Fruit fly (Drosophila melanogaster) whole organism, embryonic: ENCODE measurements around the gene Bap111.
A peak's percentile ranks its signal among the peaks of the same experiment; 100 is the strongest.

ENCODE experiments used
- Abd-B ChIP-seq: fragments of 200-800 bp; sonication (Bioruptor generic); optimal IDR thresholded peaks from 2 replicates; lab custom pipeline; 2018; ENCODE audit warnings: missing biosample characterization, mild to moderate bottlenecking, missing genetic modification characterization, moderate library complexity
- B-H2 ChIP-seq: fragments of 200-800 bp; sonication (Bioruptor generic); optimal IDR thresholded peaks from 2 replicates; lab custom pipeline; 2018; ENCODE audit warnings: missing biosample characterization, mild to moderate bottlenecking, missing genetic modification characterization
- CG11456 ChIP-seq: fragments of 200-800 bp; sonication (Bioruptor generic); IDR thresholded peaks from 3 replicates; pipeline ENCODE4 v1.3.6; 2022; ENCODE audit warnings: missing biosample characterization, missing genetic modification characterization
- CG11695 ChIP-seq: fragments of 200-800 bp; sonication (Bioruptor generic); IDR thresholded peaks from 3 replicates; pipeline ENCODE4 v1.3.6; 2022; ENCODE audit warnings: missing biosample characterization, missing genetic modification characterization
- CG12744 ChIP-seq: fragments of 200-800 bp; sonication (Bioruptor generic); optimal IDR thresholded peaks from 2 replicates; lab custom pipeline; 2016; ENCODE audit warnings: missing biosample characterization, missing genetic modification characterization
- CG13894 ChIP-seq: fragments of 200-800 bp; sonication (Bioruptor generic); optimal IDR thresholded peaks from 3 replicates; lab custom pipeline; 2018; ENCODE audit warnings: missing biosample characterization, mild to moderate bottlenecking, missing genetic modification characterization, moderate library complexity
- CG15601 ChIP-seq: fragments of 200-800 bp; sonication (Bioruptor generic); optimal IDR thresholded peaks from 3 replicates; lab custom pipeline; 2019; ENCODE audit warnings: missing biosample characterization, mild to moderate bottlenecking, missing genetic modification characterization, moderate library complexity
- CG17186 ChIP-seq: fragments of 200-800 bp; sonication (Bioruptor generic); optimal IDR thresholded peaks from 3 replicates; lab custom pipeline; 2017; ENCODE audit warnings: missing biosample characterization, missing genetic modification reagents, missing genetic modification characterization
- CG1832 ChIP-seq: fragments of 200-800 bp; sonication (Bioruptor generic); optimal IDR thresholded peaks from 2 replicates; lab custom pipeline; 2017; ENCODE audit warnings: missing biosample characterization, mild to moderate bottlenecking, missing genetic modification characterization, inconsistent platforms
- CG2875 ChIP-seq: fragments of 200-800 bp; sonication (Bioruptor generic); optimal IDR thresholded peaks from 2 replicates; lab custom pipeline; 2017; ENCODE audit warnings: missing biosample characterization, mild to moderate bottlenecking, missing genetic modification characterization, missing genetic modification reagents
- CG31388 ChIP-seq: fragments of 200-800 bp; sonication (Bioruptor generic); optimal IDR thresholded peaks from 2 replicates; lab custom pipeline; 2016; ENCODE audit warnings: missing biosample characterization, missing genetic modification characterization
- CG32532 ChIP-seq: fragments of 200-800 bp; sonication (Bioruptor generic); IDR thresholded peaks from 2 replicates; pipeline ENCODE4 v1.3.6; 2022; ENCODE audit warnings: missing biosample characterization, missing genetic modification characterization
- CG4854 ChIP-seq: fragments of 200-800 bp; sonication (Bioruptor generic); optimal IDR thresholded peaks from 2 replicates; lab custom pipeline; 2016; ENCODE audit warnings: missing biosample characterization, missing genetic modification characterization, inconsistent platforms
- CG8089 ChIP-seq: fragments of 200-800 bp; sonication (Bioruptor generic); optimal IDR thresholded peaks from 3 replicates; lab custom pipeline; 2016; ENCODE audit warnings: missing biosample characterization, missing genetic modification characterization
- CG8290 ChIP-seq, 3 experiments: fragments of 200-800 bp; sonication (Bioruptor generic); optimal IDR thresholded peaks; 2 replicates each; lab custom pipeline; 2016 to 2019; ENCODE audit warnings: missing biosample characterization in 3 of 3, missing genetic modification characterization in 3 of 3, mild to moderate bottlenecking in 2 of 3, moderate library complexity in 1 of 3
- CG9609 ChIP-seq: fragments of 200-800 bp; sonication (Bioruptor generic); optimal IDR thresholded peaks from 3 replicates; lab custom pipeline; 2016; ENCODE audit warnings: missing biosample characterization, missing genetic modification characterization
- E2f1 ChIP-seq: fragments of 200-800 bp; sonication (Bioruptor generic); IDR thresholded peaks from 2 replicates; pipeline ENCODE4 v1.3.6; 2022; ENCODE audit warnings: missing biosample characterization, missing genetic modification characterization
- E2f2 ChIP-seq: fragments of 200-800 bp; sonication (Bioruptor generic); IDR thresholded peaks from 2 replicates; pipeline ENCODE4 v1.3.6; 2022; ENCODE audit warnings: missing biosample characterization, missing genetic modification characterization
- Fer2 ChIP-seq: fragments of 200-800 bp; sonication (Bioruptor generic); optimal IDR thresholded peaks from 2 replicates; lab custom pipeline; 2018; ENCODE audit warnings: missing biosample characterization, mild to moderate bottlenecking, missing genetic modification characterization, moderate library complexity
- HLH4C ChIP-seq: fragments of 200-800 bp; sonication (Bioruptor generic); IDR thresholded peaks from 3 replicates; pipeline ENCODE4 v1.3.6; 2022; ENCODE audit warnings: missing biosample characterization, missing genetic modification characterization; ENCODE audit not compliant: partially characterized antibody
- HLHmδ ChIP-seq: fragments of 200-800 bp; sonication (Bioruptor generic); optimal IDR thresholded peaks from 2 replicates; lab custom pipeline; 2018; ENCODE audit warnings: missing biosample characterization, mild to moderate bottlenecking, missing genetic modification characterization, moderate library complexity
- Hr78 ChIP-seq, 2 experiments: fragments of 200-800 bp in 1 of 2; fragments of >200 bp in 1 of 2; sonication (Bioruptor generic) in 1 of 2; optimal IDR thresholded peaks; 2 replicates each; lab custom pipeline; 2017 to 2019; ENCODE audit warnings: missing biosample characterization in 2 of 2, missing genetic modification characterization in 2 of 2, mild to moderate bottlenecking in 1 of 2, moderate library complexity in 1 of 2
- MBD-R2 ChIP-seq: fragments of 200-800 bp; sonication (Bioruptor generic); IDR thresholded peaks from 2 replicates; pipeline ENCODE4 v1.3.6; 2022; ENCODE audit warnings: missing biosample characterization, missing genetic modification characterization
- Myb ChIP-seq: fragments of 200-800 bp; sonication (Bioruptor generic); optimal IDR thresholded peaks from 2 replicates; lab custom pipeline; 2016; ENCODE audit warnings: missing biosample characterization, missing genetic modification characterization
- NC2β ChIP-seq: fragments of 200-800 bp; sonication (Bioruptor generic); optimal IDR thresholded peaks from 2 replicates; lab custom pipeline; 2016; ENCODE audit warnings: missing biosample characterization, missing genetic modification characterization
- Poxn ChIP-seq: fragments of 200-800 bp; sonication (Bioruptor generic); IDR thresholded peaks from 2 replicates; pipeline ENCODE4 v1.3.6; 2022; ENCODE audit warnings: missing biosample characterization, missing genetic modification characterization
- Scr ChIP-seq: fragments of 200-800 bp; sonication (Bioruptor generic); IDR thresholded peaks from 2 replicates; pipeline ENCODE4 v1.3.6; 2022; ENCODE audit warnings: missing biosample characterization, missing genetic modification characterization; ENCODE audit not compliant: partially characterized antibody
- Xbp1 ChIP-seq: fragments of 200-800 bp; sonication (Bioruptor generic); optimal IDR thresholded peaks from 3 replicates; lab custom pipeline; 2016; ENCODE audit warnings: missing biosample characterization, mild to moderate bottlenecking, missing genetic modification characterization
- ac ChIP-seq: fragments of 200-800 bp; sonication (Bioruptor generic); optimal IDR thresholded peaks from 3 replicates; lab custom pipeline; 2017; ENCODE audit warnings: missing biosample characterization, mild to moderate bottlenecking, missing genetic modification characterization
- amos ChIP-seq: fragments of 200-800 bp; sonication (Bioruptor generic); IDR thresholded peaks from 2 replicates; pipeline ENCODE4 v1.3.6; 2022; ENCODE audit warnings: missing biosample characterization, missing genetic modification characterization; ENCODE audit not compliant: partially characterized antibody
- ase ChIP-seq: fragments of 200-800 bp; sonication (Bioruptor generic); IDR thresholded peaks from 3 replicates; pipeline ENCODE4 v1.3.6; 2022; ENCODE audit warnings: missing biosample characterization, missing genetic modification characterization
- ato ChIP-seq: fragments of 200-800 bp; sonication (Bioruptor generic); IDR thresholded peaks from 2 replicates; pipeline ENCODE4 v1.3.6; 2022; ENCODE audit warnings: missing biosample characterization, missing genetic modification characterization; ENCODE audit not compliant: partially characterized antibody
- bcd ChIP-seq: fragments of 200-800 bp; sonication (Bioruptor generic); optimal IDR thresholded peaks from 2 replicates; lab custom pipeline; 2017; ENCODE audit warnings: missing biosample characterization, mild to moderate bottlenecking, missing genetic modification characterization
- br ChIP-seq: fragments of >200 bp; optimal IDR thresholded peaks from 2 replicates; lab custom pipeline; 2017
- cad ChIP-seq: fragments of >200 bp; optimal IDR thresholded peaks from 2 replicates; lab custom pipeline; 2017; ENCODE audit warnings: missing biosample characterization, missing genetic modification characterization
- chinmo ChIP-seq: fragments of 200-800 bp; sonication (Bioruptor generic); IDR thresholded peaks from 4 replicates; pipeline ENCODE4 v1.3.6; 2022; ENCODE audit warnings: missing biosample characterization, missing genetic modification characterization; ENCODE audit not compliant: partially characterized antibody
- dysf ChIP-seq: fragments of 200-800 bp; sonication (Bioruptor generic); IDR thresholded peaks from 3 replicates; pipeline ENCODE4 v1.3.6; 2022; ENCODE audit warnings: missing biosample characterization, missing genetic modification characterization
- eyg ChIP-seq: fragments of 200-800 bp; sonication (Bioruptor generic); optimal IDR thresholded peaks from 3 replicates; lab custom pipeline; 2016; ENCODE audit warnings: missing biosample characterization, missing genetic modification characterization
- fd102C ChIP-seq: fragments of 200-800 bp; sonication (Bioruptor generic); optimal IDR thresholded peaks from 2 replicates; lab custom pipeline; 2018; ENCODE audit warnings: missing biosample characterization, mild to moderate bottlenecking, missing genetic modification characterization, moderate library complexity
- gsb-n ChIP-seq: fragments of 200-800 bp; sonication (Bioruptor generic); optimal IDR thresholded peaks from 3 replicates; lab custom pipeline; 2018; ENCODE audit warnings: missing biosample characterization, mild to moderate bottlenecking, missing genetic modification characterization
- jigr1 ChIP-seq: fragments of 200-800 bp; sonication (Bioruptor generic); IDR thresholded peaks from 3 replicates; pipeline ENCODE4 v1.3.6; 2022; ENCODE audit warnings: missing biosample characterization, missing genetic modification characterization
- knrl ChIP-seq: fragments of 200-800 bp; sonication (Bioruptor generic); IDR thresholded peaks from 3 replicates; pipeline ENCODE4 v1.3.6; 2022; ENCODE audit warnings: missing biosample characterization, missing genetic modification characterization; ENCODE audit not compliant: partially characterized antibody
- nerfin-2 ChIP-seq: fragments of 200-800 bp; sonication (Bioruptor generic); IDR thresholded peaks from 2 replicates; pipeline ENCODE4 v1.3.6; 2022; ENCODE audit warnings: missing biosample characterization, missing genetic modification characterization; ENCODE audit not compliant: partially characterized antibody
- sc ChIP-seq, 3 experiments: fragments of >200 bp in 2 of 3; fragments of 200-800 bp in 1 of 3; sonication (Bioruptor generic) in 1 of 3; optimal IDR thresholded peaks; 2 replicates in 2 of 3; 3 replicates in 1 of 3; lab custom pipeline; 2017; ENCODE audit warnings: mild to moderate bottlenecking in 1 of 3, missing biosample characterization in 1 of 3, missing genetic modification characterization in 1 of 3, missing genetic modification reagents in 1 of 3
- schlank ChIP-seq: fragments of 200-800 bp; sonication (Bioruptor generic); optimal IDR thresholded peaks from 2 replicates; lab custom pipeline; 2018; ENCODE audit warnings: missing biosample characterization, mild to moderate bottlenecking, missing genetic modification characterization
- sd ChIP-seq: fragments of 200-800 bp; sonication (Bioruptor generic); optimal IDR thresholded peaks from 3 replicates; lab custom pipeline; 2018; ENCODE audit warnings: missing biosample characterization, mild to moderate bottlenecking, missing genetic modification characterization, moderate library complexity
- tna ChIP-seq: fragments of 200-800 bp; sonication (Bioruptor generic); IDR thresholded peaks from 2 replicates; pipeline ENCODE4 v1.3.6; 2022; ENCODE audit warnings: missing biosample characterization, missing genetic modification characterization; ENCODE audit not compliant: partially characterized antibody
- toy ChIP-seq: fragments of 200-800 bp; sonication (Bioruptor generic); IDR thresholded peaks from 2 replicates; pipeline ENCODE4 v1.3.6; 2022; ENCODE audit warnings: missing biosample characterization, missing genetic modification characterization

Gene Bap111

dm6 chrX:9106775-9107283 lies 42.3 kb upstream of the Bap111 start, which contains the start of gene Arfrp1 (continued):
- no peak for TF ChIP-seq HLHmδ (GFP tag; lab: Kevin White, UChicago)
- peak; percentile 6 for TF ChIP-seq Fer2 (tag; lab: Kevin White, UChicago)
- no peak for TF ChIP-seq CG31388 (GFP tag; lab: Kevin White, UChicago)
- TF ChIP-seq HLH4C (GFP tag; lab: Robert Waterston, UW) = peak; percentile 63; the same call in 2 of the 3 replicates
- TF ChIP-seq Hr78 (GFP tag; optimal IDR thresholded peaks at IDR 0.05; lab: Kevin White, UChicago) = no peak
- TF ChIP-seq CG9609 (GFP tag; lab: Kevin White, UChicago) = no peak
- TF ChIP-seq cad (GFP tag; lab: Kevin White, UChicago) = no peak
- peak; percentile 65 for TF ChIP-seq tna
- TF ChIP-seq CG1832 (GFP tag; lab: Kevin White, UChicago) = no peak
- TF ChIP-seq knrl (GFP tag; lab: Robert Waterston, UW) = peak; percentile 80
- TF ChIP-seq E2f2 = no peak
- peak; percentile 51 for TF ChIP-seq Abd-B (GFP tag; lab: Kevin White, UChicago)
- TF ChIP-seq ato = peak; percentile 55; the same call in 1 of the 2 replicates
- no peak for TF ChIP-seq jigr1 (GFP tag; lab: Robert Waterston, UW)
- TF ChIP-seq eyg (GFP tag; lab: Kevin White, UChicago) = no peak
- 0 out of 3 replicates have a peak, but pooled peaks have one; percentile 22 for TF ChIP-seq dysf
- TF ChIP-seq CG32532 (GFP tag; lab: Robert Waterston, UW) = peak; percentile 47; the same call in 1 of the 2 replicates
- 0 out of 2 replicates have a peak, but pooled peaks have one; percentile 23 for TF ChIP-seq toy
- no peak for TF ChIP-seq CG12744 (GFP tag; lab: Kevin White, UChicago)
- no peak for TF ChIP-seq ase (GFP tag; lab: Robert Waterston, UW)
- no peak for TF ChIP-seq CG4854 (GFP tag; lab: Kevin White, UChicago)
- no peak for TF ChIP-seq schlank (tag; lab: Kevin White, UChicago)
- TF ChIP-seq CG8089 (GFP tag; lab: Kevin White, UChicago) = no peak
- no peak for TF ChIP-seq B-H2 (GFP tag; lab: Kevin White, UChicago)
- TF ChIP-seq CG11456 (GFP tag; lab: Robert Waterston, UW) = 0 out of 3 replicates have a peak, but pooled peaks have one; percentile 35
- no peak for TF ChIP-seq br
- no peak for TF ChIP-seq Myb
- peak; percentile 90 for TF ChIP-seq amos (GFP tag; lab: Robert Waterston, UW)
- TF ChIP-seq nerfin-2 (GFP tag; lab: Robert Waterston, UW) = peak; percentile 45; the same call in 1 of the 2 replicates
- TF ChIP-seq ac (GFP tag; lab: Kevin White, UChicago) = no peak
- TF ChIP-seq Scr (GFP tag; lab: Robert Waterston, UW) = peak; percentile 88
- peak; percentile 40 for TF ChIP-seq Xbp1
- 0 out of 4 replicates have a peak, but pooled peaks have one; percentile 72 for TF ChIP-seq chinmo
- TF ChIP-seq CG8290 (GFP tag; optimal IDR thresholded peaks at IDR 0.05; lab: Kevin White, UChicago) = peak; percentile 66
- TF ChIP-seq CG8290 (tag; optimal IDR thresholded peaks at IDR 0.05; lab: Kevin White, UChicago) = peak in 1 of 2 experiments; percentile 39
- TF ChIP-seq CG17186 (GFP tag; lab: Kevin White, UChicago) = no peak
- TF ChIP-seq NC2β = no peak
- TF ChIP-seq bcd = no peak
- no peak for TF ChIP-seq fd102C (GFP tag; lab: Kevin White, UChicago)
- no peak for TF ChIP-seq Poxn (GFP tag; lab: Robert Waterston, UW)
- TF ChIP-seq MBD-R2 = peak; percentile 51
- no peak for TF ChIP-seq CG2875
- TF ChIP-seq E2f1 = no peak
- TF ChIP-seq gsb-n = no peak
- TF ChIP-seq sd (tag; lab: Kevin White, UChicago) = no peak
- TF ChIP-seq sc (optimal IDR thresholded peaks at IDR 0.05; lab: Kevin White, UChicago) = no peak
- no peak for TF ChIP-seq sc (GFP tag; optimal IDR thresholded peaks at IDR 0.05; lab: Kevin White, UChicago)
- TF ChIP-seq CG11695 (GFP tag; lab: Robert Waterston, UW) = no peak
- TF ChIP-seq CG15601 (tag; lab: Kevin White, UChicago) = no peak
- TF ChIP-seq CG13894 (tag; lab: Kevin White, UChicago) = no peak
